Fruit fly (Drosophila melanogaster) whole organism, pupa: ENCODE measurements around the gene CG32270.

ENCODE experiments used
- CG10348 ChIP-seq: fragments of 200-800 bp; sonication (Bioruptor generic); IDR thresholded peaks from 2 replicates; pipeline ENCODE4 v1.3.6; 2022; ENCODE audit warnings: missing biosample characterization, missing genetic modification characterization
- CG12605 ChIP-seq: fragments of 200-800 bp; sonication (Bioruptor generic); IDR thresholded peaks from 2 replicates; pipeline ENCODE4 v1.3.6; 2022; ENCODE audit warnings: missing biosample characterization, missing genetic modification characterization
- CG13204 ChIP-seq: fragments of 200-800 bp; sonication (Bioruptor generic); optimal IDR thresholded peaks from 2 replicates; lab custom pipeline; 2018; ENCODE audit warnings: missing biosample characterization, mild to moderate bottlenecking, missing genetic modification characterization, moderate library complexity
- CG14655 ChIP-seq: fragments of 200-800 bp; sonication (Bioruptor generic); optimal IDR thresholded peaks from 3 replicates; lab custom pipeline; 2017; ENCODE audit warnings: mild to moderate bottlenecking, missing biosample characterization, missing genetic modification reagents, missing genetic modification characterization
- CG15710 ChIP-seq: fragments of 200-800 bp; sonication (Bioruptor generic); optimal IDR thresholded peaks from 2 replicates; lab custom pipeline; 2018; ENCODE audit warnings: missing biosample characterization, mild to moderate bottlenecking, missing genetic modification characterization, moderate library complexity
- CG17806 ChIP-seq: fragments of 200-800 bp; sonication (Bioruptor generic); optimal IDR thresholded peaks from 2 replicates; lab custom pipeline; 2018; ENCODE audit warnings: missing biosample characterization, mild to moderate bottlenecking, missing genetic modification characterization, moderate library complexity
- CG32121 ChIP-seq: fragments of 200-800 bp; sonication (Bioruptor generic); IDR thresholded peaks from 2 replicates; pipeline ENCODE4 v1.3.6; 2022; ENCODE audit warnings: missing biosample characterization, missing genetic modification characterization
- CG34367 ChIP-seq: fragments of 200-800 bp; sonication (Bioruptor generic); optimal IDR thresholded peaks from 2 replicates; lab custom pipeline; 2018; ENCODE audit warnings: missing biosample characterization, mild to moderate bottlenecking, missing genetic modification characterization
- CG4496 ChIP-seq: fragments of 200-800 bp; sonication (Bioruptor generic); IDR thresholded peaks from 3 replicates; pipeline ENCODE4 v1.3.6; 2022; ENCODE audit warnings: missing biosample characterization, missing genetic modification characterization
- CG8159 ChIP-seq: fragments of 200-800 bp; sonication (Bioruptor generic); optimal IDR thresholded peaks from 3 replicates; lab custom pipeline; 2018; ENCODE audit warnings: missing biosample characterization, mild to moderate bottlenecking, missing genetic modification characterization, moderate library complexity
- CG8301 ChIP-seq: fragments of 200-800 bp; sonication (Bioruptor generic); optimal IDR thresholded peaks from 2 replicates; lab custom pipeline; 2018; ENCODE audit warnings: missing biosample characterization, mild to moderate bottlenecking, missing genetic modification characterization
- CG9948 ChIP-seq: fragments of 200-800 bp; sonication (Bioruptor generic); optimal IDR thresholded peaks from 2 replicates; lab custom pipeline; 2018; ENCODE audit warnings: missing biosample characterization, mild to moderate bottlenecking, missing genetic modification characterization, moderate library complexity
- D1 ChIP-seq: fragments of 200-800 bp; sonication (Bioruptor generic); optimal IDR thresholded peaks from 2 replicates; lab custom pipeline; 2018; ENCODE audit warnings: missing biosample characterization, mild to moderate bottlenecking, missing genetic modification characterization, moderate library complexity
- EcR ChIP-seq: fragments of 200-800 bp; sonication (Bioruptor generic); optimal IDR thresholded peaks from 3 replicates; lab custom pipeline; 2019; ENCODE audit warnings: missing biosample characterization, missing genetic modification characterization, mild to moderate bottlenecking, moderate library complexity, missing genetic modification reagents
- Ets98B ChIP-seq: fragments of 200-800 bp; sonication (Bioruptor generic); IDR thresholded peaks from 2 replicates; pipeline ENCODE4 v1.3.6; 2022; ENCODE audit warnings: missing biosample characterization, missing genetic modification characterization
- Pif1A ChIP-seq: fragments of 200-800 bp; sonication (Bioruptor generic); optimal IDR thresholded peaks from 3 replicates; lab custom pipeline; 2016; ENCODE audit warnings: missing biosample characterization, missing genetic modification characterization
- Pif1B ChIP-seq: fragments of 200-800 bp; sonication (Bioruptor generic); optimal IDR thresholded peaks from 3 replicates; lab custom pipeline; 2016; ENCODE audit warnings: missing biosample characterization, missing genetic modification characterization
- Snoo ChIP-seq: fragments of 200-800 bp; sonication (Bioruptor generic); optimal IDR thresholded peaks from 3 replicates; lab custom pipeline; 2017; ENCODE audit warnings: missing biosample characterization, mild to moderate bottlenecking, missing genetic modification characterization, inconsistent platforms
- fd96Ca ChIP-seq: fragments of 200-800 bp; sonication (Bioruptor generic); IDR thresholded peaks from 3 replicates; pipeline ENCODE4 v1.3.6; 2022; ENCODE audit warnings: missing biosample characterization, missing genetic modification characterization
- gl ChIP-seq: fragments of 200-800 bp; sonication (Bioruptor generic); optimal IDR thresholded peaks from 2 replicates; lab custom pipeline; 2018; ENCODE audit warnings: missing biosample characterization, mild to moderate bottlenecking, missing genetic modification characterization
- rn ChIP-seq: fragments of 200-800 bp; sonication (Bioruptor generic); IDR thresholded peaks from 2 replicates; pipeline ENCODE4 v1.3.6; 2022; ENCODE audit warnings: missing biosample characterization, missing genetic modification characterization

CG32270 gene

dm6 chr3L:3166200-3166695 is 42.5 kb downstream of the CG32270 start, which contains the start of gene Asciz:
TSS of gene Asciz (minus strand) at chr3L:3166250.
- no peak for TF ChIP-seq Ets98B (GFP tag; lab: Robert Waterston, UW)
- TF ChIP-seq CG10348 (GFP tag; lab: Robert Waterston, UW) = no peak
- TF ChIP-seq CG8159 (tag; lab: Kevin White, UChicago) = no peak
- TF ChIP-seq, all 21 proteins: peak for 0

- TF ChIP-seq CG8159 (tag; lab: Kevin White, UChicago) = no peak
- no peak for TF ChIP-seq CG13204
- TF ChIP-seq Ets98B (GFP tag; lab: Robert Waterston, UW) = no peak
- TF ChIP-seq EcR (GFP tag; lab: Kevin White, UChicago) = peak; percentile 35
- TF ChIP-seq Pif1B = no peak
Measured at dm6 chr3L:3165399-3165798, 43.4 kb downstream of the CG32270 start.

dm6 chr3L:3164951-3165350 is 43.8 kb downstream of the CG32270 start, which contains the start of gene CG32280:
TSS of gene CG32280 (plus strand) at chr3L:3165181.
- TF ChIP-seq Pif1B = no peak
- no peak for TF ChIP-seq Pif1A (GFP tag; lab: Kevin White, UChicago)
- TF ChIP-seq rn = no peak
- TF ChIP-seq CG14655 = no peak
- no peak for TF ChIP-seq D1 (tag; lab: Kevin White, UChicago)
- no peak for TF ChIP-seq CG9948 (tag; lab: Kevin White, UChicago)
- no peak for TF ChIP-seq CG34367 (tag; lab: Kevin White, UChicago)
- no peak for TF ChIP-seq CG8301
- no peak for TF ChIP-seq CG17806 (tag; lab: Kevin White, UChicago)
- TF ChIP-seq CG15710 (tag; lab: Kevin White, UChicago) = no peak
- TF ChIP-seq CG8159 (tag; lab: Kevin White, UChicago) = no peak
- no peak for TF ChIP-seq CG13204
- TF ChIP-seq fd96Ca (GFP tag; lab: Robert Waterston, UW) = peak; percentile 34; the same call in 1 of the 3 replicates
- no peak for TF ChIP-seq CG10348 (GFP tag; lab: Robert Waterston, UW)
- 0 out of 3 replicates have a peak, but pooled peaks have one; percentile 58 for TF ChIP-seq CG4496 (GFP tag; lab: Robert Waterston, UW)
- no peak for TF ChIP-seq CG12605 (GFP tag; lab: Robert Waterston, UW)
- 0 out of 2 replicates have a peak, but pooled peaks have one; percentile 37 for TF ChIP-seq CG32121 (GFP tag; lab: Robert Waterston, UW)
- no peak for TF ChIP-seq gl
- TF ChIP-seq EcR (GFP tag; lab: Kevin White, UChicago) = no peak
- TF ChIP-seq Ets98B (GFP tag; lab: Robert Waterston, UW) = 0 out of 2 replicates have a peak, but pooled peaks have one; percentile 19

- TF ChIP-seq CG15710 (tag; lab: Kevin White, UChicago) (no peak), CG8301 (no peak), CG10348 (GFP tag; lab: Robert Waterston, UW) (no peak), Pif1B (no peak), CG17806 (tag; lab: Kevin White, UChicago) (no peak), CG13204 (no peak), EcR (GFP tag; lab: Kevin White, UChicago) (no peak), CG12605 (GFP tag; lab: Robert Waterston, UW) (no peak), Pif1A (GFP tag; lab: Kevin White, UChicago) (no peak), Ets98B (GFP tag; lab: Robert Waterston, UW) (no peak)
Measured at dm6 chr3L:3162584-3162983, 46.2 kb downstream of the CG32270 start.

- no peak for TF ChIP-seq CG17806 (tag; lab: Kevin White, UChicago)
- no peak for TF ChIP-seq CG32121 (GFP tag; lab: Robert Waterston, UW)
- no peak for TF ChIP-seq CG9948 (tag; lab: Kevin White, UChicago)
- TF ChIP-seq Pif1B = no peak
- no peak for TF ChIP-seq Pif1A (GFP tag; lab: Kevin White, UChicago)
- no peak for TF ChIP-seq CG14655
- TF ChIP-seq D1 (tag; lab: Kevin White, UChicago) = no peak
- TF ChIP-seq EcR (GFP tag; lab: Kevin White, UChicago) = no peak
- TF ChIP-seq CG8159 (tag; lab: Kevin White, UChicago) = no peak
- TF ChIP-seq CG4496 (GFP tag; lab: Robert Waterston, UW) = no peak
- TF ChIP-seq gl = no peak
- no peak for TF ChIP-seq rn
- no peak for TF ChIP-seq CG8301
- TF ChIP-seq fd96Ca (GFP tag; lab: Robert Waterston, UW) = no peak
- TF ChIP-seq Snoo (tag; lab: Kevin White, UChicago) = no peak
- TF ChIP-seq CG12605 (GFP tag; lab: Robert Waterston, UW) = no peak
- no peak for TF ChIP-seq CG15710 (tag; lab: Kevin White, UChicago)
Measured at dm6 chr3L:3161968-3162367, 46.8 kb downstream of the CG32270 start, which contains the start of gene rasp. TSS of gene rasp (plus strand) at chr3L:3162180.

dm6 chr3L:3159309-3160194 is 49.2 kb downstream of the CG32270 start, which contains the start of the genes ND-30 and CG15812:
TSS of gene ND-30 (minus strand) at chr3L:3159578.
TSS of gene CG15812 (plus strand) at chr3L:3159991.
- peak; percentile 44 for TF ChIP-seq CG15710 (tag; lab: Kevin White, UChicago)
- TF ChIP-seq CG12605 (GFP tag; lab: Robert Waterston, UW) = no peak
- TF ChIP-seq, all 21 proteins: peak for 1
